Worm (Caenorhabditis elegans) whole organism, L4 larva: ENCODE data around the gene txbp-3.

ENCODE experiments used
- D1046.2 ChIP-seq: fragments of 200-800 bp; sonication (Bioruptor generic); IDR thresholded peaks from 2 replicates; pipeline ENCODE4 v1.3.6; 2022; ENCODE audit warnings: missing genetic modification characterization, missing compliant biosample characterization
- F49E8.2 ChIP-seq: sonication (generic microtip); optimal IDR thresholded peaks from 2 replicates; lab custom pipeline; 2016; ENCODE audit warnings: missing compliant biosample characterization, mild to moderate bottlenecking, missing genetic modification characterization, borderline replicate concordance
- T20F7.1 ChIP-seq: fragments of 200-800 bp; sonication (Bioruptor generic); optimal IDR thresholded peaks from 2 replicates; lab custom pipeline; 2018; ENCODE audit warnings: mild to moderate bottlenecking, missing genetic modification characterization, missing compliant biosample characterization
- Y48G9A.11 ChIP-seq: fragments of 200-800 bp; sonication (Bioruptor generic); IDR thresholded peaks from 2 replicates; pipeline ENCODE4 v1.3.6; 2022; ENCODE audit warnings: missing genetic modification reagents, missing genetic modification characterization, missing compliant biosample characterization
- ZK337.2 ChIP-seq: fragments of 200-800 bp; sonication (Bioruptor generic); IDR thresholded peaks from 2 replicates; pipeline ENCODE4 v1.3.6; 2022; ENCODE audit warnings: missing genetic modification reagents, missing genetic modification characterization, missing compliant biosample characterization
- aly-2 ChIP-seq: sonication (generic microtip); optimal IDR thresholded peaks from 2 replicates; lab custom pipeline; 2018; ENCODE audit warnings: missing biosample characterization, missing genetic modification characterization
- ama-1 ChIP-seq: fragments of 150-350 bp; optimal IDR thresholded peaks from 2 replicates; lab custom pipeline; 2014; ENCODE audit warnings: inconsistent platforms, mixed read lengths
- ceh-44 ChIP-seq: fragments of 200-800 bp; sonication (Bioruptor generic); IDR thresholded peaks from 2 replicates; pipeline ENCODE4 v1.3.6; 2022; ENCODE audit warnings: missing genetic modification reagents, missing genetic modification characterization, missing compliant biosample characterization
- dve-1 ChIP-seq: sonication (generic microtip); optimal IDR thresholded peaks from 2 replicates; lab custom pipeline; 2017; ENCODE audit warnings: antibody characterized with exemption, mild to moderate bottlenecking, missing genetic modification characterization, missing compliant biosample characterization; ENCODE audit not compliant: insufficient read depth
- nhr-11 ChIP-seq: fragments of 150-350 bp; optimal IDR thresholded peaks from 2 replicates; lab custom pipeline; 2014; ENCODE audit warnings: missing biosample characterization, missing genetic modification characterization
- unc-130 ChIP-seq: sonication (generic microtip); optimal IDR thresholded peaks from 2 replicates; lab custom pipeline; 2016; ENCODE audit warnings: missing genetic modification reagents, missing genetic modification characterization, missing compliant biosample characterization
- unc-39 ChIP-seq: sonication (generic microtip); optimal IDR thresholded peaks from 2 replicates; lab custom pipeline; 2017; ENCODE audit warnings: missing biosample characterization, missing genetic modification characterization
- unc-62 ChIP-seq, 3 experiments: fragments of 150-350 bp in 1 of 3; sonication (generic microtip); optimal IDR thresholded peaks in 2 of 3; peaks in 1 of 3; 1 replicate in 1 of 3; 2 replicates in 2 of 3; lab custom pipeline; 2014 to 2017; ENCODE audit warnings: missing biosample characterization in 3 of 3, missing genetic modification characterization in 3 of 3, missing genetic modification reagents in 3 of 3, missing genotype in 1 of 3
- zfp-3 ChIP-seq: fragments of 200-800 bp; sonication (Bioruptor generic); conservative IDR thresholded peaks from 2 replicates; pipeline ENCODE4 v1.3.6; 2022; ENCODE audit warnings: missing genetic modification reagents, missing genetic modification characterization, missing compliant biosample characterization

ce11 chrIII:5051949-5052348 lies 4.7 kb upstream of the txbp-3 start, which contains the start of gene C45G9.15:
- TF ChIP-seq zfp-3 (no peak), unc-62 (GFP tag; optimal IDR thresholded peaks at IDR 0.05 in 1 of 2; lab: Kevin White, UChicago) (no peak), unc-62 (tag; optimal IDR thresholded peaks at IDR 0.05; lab: Kevin White, UChicago) (no peak), unc-130 (GFP tag; lab: Kevin White, UChicago) (no peak), F49E8.2 (tag; lab: Kevin White, UChicago) (no peak), nhr-11 (tag; lab: Kevin White, UChicago) (no peak), D1046.2 (GFP tag; lab: Robert Waterston, UW) (no peak), T20F7.1 (GFP tag; lab: Kevin White, UChicago) (no peak), ama-1 (lab: Kevin White, UChicago) (no peak), Y48G9A.11 (GFP tag; lab: Robert Waterston, UW) (no peak), ZK337.2 (GFP tag; lab: Robert Waterston, UW) (no peak), aly-2 (tag; lab: Kevin White, UChicago) (no peak), dve-1 (tag; lab: Kevin White, UChicago) (no peak), ceh-44 (no peak), unc-39 (no peak)
